Worm (Caenorhabditis elegans) whole organism, L4 larva: ENCODE results near the gene F47E1.2.

Experiments used
- ceh-28 ChIP-seq: fragments of 150-350 bp; optimal IDR thresholded peaks from 2 replicates; lab custom pipeline; 2014; ENCODE audit warnings: missing biosample characterization, missing genetic modification reagents, missing genetic modification characterization
- egl-43 ChIP-seq: fragments of 200-800 bp; sonication (Bioruptor generic); IDR thresholded peaks from 2 replicates; pipeline ENCODE4 v1.3.6; 2022; ENCODE audit warnings: missing genetic modification reagents, missing genetic modification characterization, missing compliant biosample characterization
- lin-1 ChIP-seq: fragments of 200-800 bp; sonication (Bioruptor generic); IDR thresholded peaks from 2 replicates; pipeline ENCODE4 v1.3.6; 2022; ENCODE audit warnings: missing genetic modification reagents, missing genetic modification characterization, missing compliant biosample characterization
- lir-3 ChIP-seq: sonication (generic microtip); optimal IDR thresholded peaks from 2 replicates; lab custom pipeline; 2016; ENCODE audit warnings: mild to moderate bottlenecking, missing genetic modification characterization, missing compliant biosample characterization
- madf-9 ChIP-seq: fragments of 200-800 bp; sonication (Bioruptor generic); conservative IDR thresholded peaks from 2 replicates; pipeline ENCODE4 v1.3.6; 2022; ENCODE audit warnings: missing genetic modification reagents, missing genetic modification characterization, missing compliant biosample characterization
- nhr-11 ChIP-seq: fragments of 150-350 bp; optimal IDR thresholded peaks from 2 replicates; lab custom pipeline; 2014; ENCODE audit warnings: missing biosample characterization, missing genetic modification characterization
- nhr-42 ChIP-seq: fragments of 200-800 bp; sonication (Bioruptor generic); IDR thresholded peaks from 2 replicates; pipeline ENCODE4 v1.3.6; 2022; ENCODE audit warnings: missing genetic modification characterization, missing compliant biosample characterization
- zag-1 ChIP-seq: fragments of 150-350 bp; optimal IDR thresholded peaks from 2 replicates; lab custom pipeline; 2014; ENCODE audit warnings: missing biosample characterization, missing genetic modification characterization

DNA sequence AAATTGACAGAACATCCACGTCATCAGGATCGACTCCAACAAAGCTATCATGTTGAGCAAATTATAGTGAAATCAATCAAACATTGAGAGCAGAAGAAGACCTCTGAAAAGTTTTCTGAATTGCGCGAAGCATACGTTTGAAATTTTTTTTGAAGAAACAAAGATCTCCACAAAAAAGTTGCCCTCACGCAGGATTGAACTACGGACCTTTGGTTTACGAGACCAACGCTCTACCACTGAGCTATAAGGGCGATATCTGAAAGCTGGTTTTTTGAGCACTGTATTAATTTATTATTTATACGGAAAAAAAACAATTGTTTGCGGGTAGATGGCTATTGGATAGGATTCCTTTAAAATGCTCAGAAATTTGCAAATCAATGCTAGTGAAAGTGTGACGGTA is 32.0 kb upstream of the F47E1.2 start:
- TF ChIP-seq egl-43 (GFP tag; lab: Robert Waterston, UW) (no peak), nhr-42 (GFP tag; lab: Robert Waterston, UW) (no peak), zag-1 (tag; lab: Kevin White, UChicago) (no peak), lir-3 (no peak), ceh-28 (no peak), madf-9 (GFP tag; lab: Robert Waterston, UW) (no peak), lin-1 (GFP tag; lab: Robert Waterston, UW) (no peak), nhr-11 (no peak)
